Worm (Caenorhabditis elegans): ENCODE data around the gene Y17G7B.3.

DNA sequence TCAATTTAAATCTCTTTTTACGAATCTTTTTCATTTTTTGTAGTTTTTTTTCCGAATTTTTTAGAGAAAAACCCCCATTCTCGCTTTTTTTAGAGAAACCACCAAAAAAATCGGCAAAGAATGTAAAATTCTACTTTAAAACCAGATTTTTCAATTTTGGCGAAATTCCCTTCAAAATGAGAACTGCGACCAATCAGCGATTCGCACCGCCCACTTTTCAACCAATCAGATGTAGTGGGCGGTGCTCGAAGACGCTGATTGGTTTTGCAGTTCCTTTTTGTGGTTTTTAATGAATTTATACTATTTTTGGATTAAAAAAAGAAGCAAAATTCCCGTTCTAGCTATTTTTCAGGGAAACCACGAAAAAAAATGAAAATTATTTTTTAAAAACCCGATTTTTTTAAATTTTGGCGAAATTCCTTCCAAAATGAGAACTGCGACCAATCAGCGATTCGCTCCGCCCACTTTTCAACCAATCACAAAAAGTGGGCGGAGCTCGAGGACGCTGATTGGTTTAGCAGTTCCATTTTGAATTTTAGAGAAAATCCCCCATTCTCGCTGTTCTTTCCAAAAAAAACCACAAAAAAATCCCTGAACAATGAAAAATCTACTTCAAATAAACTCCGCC is 17.7 kb upstream of the Y17G7B.3 start:
- TF ChIP-seq T20F7.1 (GFP tag; optimal IDR thresholded peaks at IDR 0.05) (no peak), egl-27 (tag; optimal IDR thresholded peaks at IDR 0.05) (no peak)

Measured in whole organism, L4 larva.